Fruit fly (Drosophila melanogaster) whole organism, embryonic: ENCODE measurements around the gene TwdlX.

Experiments
- CG17612 ChIP-seq: fragments of 200-800 bp; sonication (Bioruptor generic); IDR thresholded peaks from 2 replicates; pipeline ENCODE4 v1.3.6; 2022; ENCODE audit warnings: missing biosample characterization, missing genetic modification characterization
- CG8089 ChIP-seq: fragments of 200-800 bp; sonication (Bioruptor generic); optimal IDR thresholded peaks from 3 replicates; lab custom pipeline; 2016; ENCODE audit warnings: missing biosample characterization, missing genetic modification characterization
- Dbx ChIP-seq: fragments of 200-800 bp; sonication (Bioruptor generic); IDR thresholded peaks from 3 replicates; pipeline ENCODE4 v1.3.6; 2022; ENCODE audit warnings: missing biosample characterization, missing genetic modification characterization
- Rx ChIP-seq: fragments of 200-800 bp; sonication (Bioruptor generic); IDR thresholded peaks from 2 replicates; pipeline ENCODE4 v1.3.6; 2022; ENCODE audit warnings: missing biosample characterization, missing genetic modification characterization
- az2 ChIP-seq: fragments of 200-800 bp; sonication (Bioruptor generic); optimal IDR thresholded peaks from 3 replicates; lab custom pipeline; 2016; ENCODE audit warnings: missing biosample characterization, missing genetic modification characterization
- ham ChIP-seq: fragments of 200-800 bp; sonication (Bioruptor generic); IDR thresholded peaks from 2 replicates; pipeline ENCODE4 v1.3.6; 2022; ENCODE audit warnings: missing biosample characterization, missing genetic modification characterization
- kay ChIP-seq: fragments of 200-800 bp; sonication (Bioruptor generic); optimal IDR thresholded peaks from 2 replicates; lab custom pipeline; 2016; ENCODE audit warnings: missing biosample characterization, missing genetic modification characterization
- klu ChIP-seq: fragments of 200-800 bp; sonication (Bioruptor generic); IDR thresholded peaks from 2 replicates; pipeline ENCODE4 v1.3.6; 2022; ENCODE audit warnings: missing biosample characterization, missing genetic modification characterization
- lab ChIP-seq: fragments of 200-800 bp; sonication (Bioruptor generic); optimal IDR thresholded peaks from 3 replicates; lab custom pipeline; 2017; ENCODE audit warnings: missing biosample characterization, missing genetic modification characterization, mild to moderate bottlenecking, moderate library complexity, missing genetic modification reagents
- luna ChIP-seq: fragments of 200-800 bp; sonication (Bioruptor generic); optimal IDR thresholded peaks from 2 replicates; lab custom pipeline; 2016; ENCODE audit warnings: missing biosample characterization, missing genetic modification characterization
- toy ChIP-seq: fragments of 200-800 bp; sonication (Bioruptor generic); IDR thresholded peaks from 2 replicates; pipeline ENCODE4 v1.3.6; 2022; ENCODE audit warnings: missing biosample characterization, missing genetic modification characterization

DNA sequence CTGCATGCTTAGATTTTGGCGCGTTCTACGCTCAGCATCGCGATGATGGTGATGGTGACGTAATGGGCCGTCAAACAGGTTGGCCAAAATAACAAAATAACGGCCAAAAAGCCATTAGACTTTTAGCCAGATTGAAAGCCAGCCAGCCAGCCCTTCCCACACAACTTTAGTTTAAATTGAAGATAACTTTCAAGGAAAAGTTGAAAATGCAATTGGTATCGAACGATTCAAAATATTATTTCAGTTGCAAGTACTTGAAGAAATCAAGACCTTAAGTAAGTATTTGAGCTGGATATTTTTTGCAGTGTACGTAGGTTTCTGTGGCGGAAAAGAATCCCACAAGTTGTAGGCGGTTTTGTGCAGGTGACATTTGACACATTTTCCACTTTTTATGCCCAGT, 50.2 kb downstream of the TwdlX start:
- TF ChIP-seq lab (GFP tag; lab: Kevin White, UChicago), result peak; percentile 58
- TF ChIP-seq kay (GFP tag; lab: Kevin White, UChicago), result no peak
- no peak for TF ChIP-seq luna (GFP tag; lab: Kevin White, UChicago)
- no peak for TF ChIP-seq klu (GFP tag; lab: Robert Waterston, UW)
- TF ChIP-seq ham (GFP tag; lab: Robert Waterston, UW), result no peak
- peak; percentile 6 for TF ChIP-seq CG8089
- peak; percentile 32; the same call in 1 of the 2 replicates for TF ChIP-seq Rx (GFP tag; lab: Robert Waterston, UW)
- TF ChIP-seq toy (GFP tag; lab: Robert Waterston, UW), result no peak
- TF ChIP-seq CG17612, result no peak
- TF ChIP-seq Dbx, result 0 out of 3 replicates have a peak, but pooled peaks have one; percentile 47
- no peak for TF ChIP-seq az2 (GFP tag; lab: Kevin White, UChicago)
